Fruit fly (Drosophila melanogaster) whole organism, embryonic: ENCODE data around the gene AlaRS-m.

ENCODE experiments used
- Atf-2 ChIP-seq: fragments of 200-800 bp; sonication (Bioruptor generic); optimal IDR thresholded peaks from 2 replicates; lab custom pipeline; 2016; ENCODE audit warnings: missing biosample characterization, missing genetic modification characterization
- Awh ChIP-seq: fragments of 200-800 bp; sonication (Bioruptor generic); IDR thresholded peaks from 2 replicates; pipeline ENCODE4, ENCODE4 v1.3.6; 2022; ENCODE audit warnings: missing biosample characterization, missing genetic modification characterization
- CG10209 ChIP-seq: fragments of 200-800 bp; sonication (Bioruptor generic); optimal IDR thresholded peaks from 3 replicates; lab custom pipeline; 2017; ENCODE audit warnings: missing biosample characterization, mild to moderate bottlenecking, missing genetic modification characterization, missing genetic modification reagents
- CG10267 ChIP-seq: fragments of 200-800 bp; sonication (Bioruptor generic); optimal IDR thresholded peaks from 2 replicates; lab custom pipeline; 2018; ENCODE audit warnings: missing biosample characterization, mild to moderate bottlenecking, missing genetic modification characterization, moderate library complexity
- CG10959 ChIP-seq: fragments of 200-800 bp; sonication (Bioruptor generic); IDR thresholded peaks from 2 replicates; pipeline ENCODE4 v1.3.6; 2022; ENCODE audit warnings: missing biosample characterization, missing genetic modification characterization
- CG10979 ChIP-seq: fragments of 200-800 bp; sonication (Bioruptor generic); optimal IDR thresholded peaks from 2 replicates; lab custom pipeline; 2018; ENCODE audit warnings: missing biosample characterization, mild to moderate bottlenecking, missing genetic modification characterization, moderate library complexity
- CG11504 ChIP-seq: fragments of 200-800 bp; sonication (Bioruptor generic); optimal IDR thresholded peaks from 3 replicates; lab custom pipeline; 2019; ENCODE audit warnings: missing biosample characterization, mild to moderate bottlenecking, missing genetic modification characterization, moderate library complexity
- CG12236 ChIP-seq: fragments of 200-800 bp; sonication (Bioruptor generic); optimal IDR thresholded peaks from 2 replicates; lab custom pipeline; 2016; ENCODE audit warnings: missing biosample characterization, missing genetic modification characterization
- CG14014 ChIP-seq: fragments of 200-800 bp; sonication (Bioruptor generic); IDR thresholded peaks from 2 replicates; pipeline ENCODE4 v1.3.6; 2022; ENCODE audit warnings: missing biosample characterization, missing genetic modification characterization
- CG30431 ChIP-seq: fragments of 200-800 bp; sonication (Bioruptor generic); optimal IDR thresholded peaks from 2 replicates; lab custom pipeline; 2017; ENCODE audit warnings: missing biosample characterization, missing genetic modification characterization
- CG32767 ChIP-seq: fragments of 200-800 bp; sonication (Bioruptor generic); IDR thresholded peaks from 2 replicates; pipeline ENCODE4 v1.3.6; 2022; ENCODE audit warnings: missing biosample characterization, missing genetic modification characterization
- CG4707 ChIP-seq: fragments of 200-800 bp; sonication (Bioruptor generic); optimal IDR thresholded peaks from 2 replicates; lab custom pipeline; 2018; ENCODE audit warnings: missing biosample characterization, mild to moderate bottlenecking, missing genetic modification characterization, moderate library complexity
- CG6175 ChIP-seq: fragments of 200-800 bp; sonication (Bioruptor generic); IDR thresholded peaks from 3 replicates; pipeline ENCODE4 v1.3.6; 2022; ENCODE audit warnings: missing biosample characterization, missing genetic modification characterization
- CG6254 ChIP-seq: fragments of 200-800 bp; sonication (Bioruptor generic); optimal IDR thresholded peaks from 3 replicates; lab custom pipeline; 2017; ENCODE audit warnings: mild to moderate bottlenecking, missing biosample characterization, missing genetic modification reagents, missing genetic modification characterization
- CG6272 ChIP-seq: fragments of 200-800 bp; sonication (Bioruptor generic); IDR thresholded peaks from 2 replicates; pipeline ENCODE4 v1.3.6; 2022; ENCODE audit warnings: missing biosample characterization, missing genetic modification characterization
- CG6765 ChIP-seq: fragments of 200-800 bp; sonication (Bioruptor generic); optimal IDR thresholded peaks from 3 replicates; lab custom pipeline; 2017; ENCODE audit warnings: missing biosample characterization, mild to moderate bottlenecking, missing genetic modification characterization
- CG6791 ChIP-seq: fragments of 200-800 bp; sonication (Bioruptor generic); IDR thresholded peaks from 3 replicates; pipeline ENCODE4 v1.3.6; 2022; ENCODE audit warnings: missing biosample characterization, missing genetic modification characterization; ENCODE audit not compliant: partially characterized antibody
- CG7786 ChIP-seq: fragments of 200-800 bp; sonication (Bioruptor generic); optimal IDR thresholded peaks from 2 replicates; lab custom pipeline; 2016; ENCODE audit warnings: missing biosample characterization, missing genetic modification characterization
- CG8478 ChIP-seq: fragments of >200 bp; optimal IDR thresholded peaks from 2 replicates; lab custom pipeline; 2018
- CG8944 ChIP-seq: fragments of 200-800 bp; sonication (Bioruptor generic); optimal IDR thresholded peaks from 3 replicates; lab custom pipeline; 2016; ENCODE audit warnings: missing biosample characterization, missing genetic modification characterization
- CHES-1-like ChIP-seq: fragments of 200-800 bp; sonication (Bioruptor generic); optimal IDR thresholded peaks from 2 replicates; lab custom pipeline; 2016; ENCODE audit warnings: missing biosample characterization, missing genetic modification characterization
- CoRest ChIP-seq: fragments of 200-800 bp; sonication (Bioruptor generic); optimal IDR thresholded peaks from 3 replicates; lab custom pipeline; 2018; ENCODE audit warnings: missing biosample characterization, mild to moderate bottlenecking, missing genetic modification characterization, moderate library complexity
- Drgx ChIP-seq: fragments of 200-800 bp; sonication (Bioruptor generic); IDR thresholded peaks from 2 replicates; pipeline ENCODE4 v1.3.6; 2022; ENCODE audit warnings: missing biosample characterization, missing genetic modification characterization
- GATAe ChIP-seq: fragments of 200-800 bp; sonication (Bioruptor generic); conservative IDR thresholded peaks from 2 replicates; pipeline ENCODE4 v1.3.6; 2022; ENCODE audit warnings: missing biosample characterization, missing genetic modification characterization
- Hmx ChIP-seq: fragments of 200-800 bp; sonication (Bioruptor generic); optimal IDR thresholded peaks from 2 replicates; lab custom pipeline; 2016; ENCODE audit warnings: missing biosample characterization, missing genetic modification characterization
- Jarid2 ChIP-seq: fragments of 200-800 bp; sonication (Bioruptor generic); optimal IDR thresholded peaks from 3 replicates; lab custom pipeline; 2017; ENCODE audit warnings: mild to moderate bottlenecking, missing biosample characterization, missing genetic modification reagents, missing genetic modification characterization
- Kr ChIP-seq: fragments of 200-800 bp; sonication (Bioruptor generic); optimal IDR thresholded peaks from 2 replicates; lab custom pipeline; 2017; ENCODE audit warnings: missing biosample characterization, mild to moderate bottlenecking, missing genetic modification characterization
- NfI ChIP-seq: fragments of 200-800 bp; sonication (Bioruptor generic); optimal IDR thresholded peaks from 3 replicates; lab custom pipeline; 2018; ENCODE audit warnings: missing biosample characterization, mild to moderate bottlenecking, missing genetic modification characterization, moderate library complexity
- Oaz ChIP-seq: fragments of 200-800 bp; sonication (Bioruptor generic); IDR thresholded peaks from 2 replicates; pipeline ENCODE4 v1.3.6; 2022; ENCODE audit warnings: missing biosample characterization, missing genetic modification characterization
- PHDP ChIP-seq: fragments of 200-800 bp; sonication (Bioruptor generic); optimal IDR thresholded peaks from 3 replicates; lab custom pipeline; 2018; ENCODE audit warnings: missing biosample characterization, mild to moderate bottlenecking, missing genetic modification characterization, moderate library complexity
- Ptx1 ChIP-seq: fragments of 200-800 bp; sonication (Bioruptor generic); IDR thresholded peaks from 2 replicates; pipeline ENCODE4 v1.3.6; 2022; ENCODE audit warnings: missing biosample characterization, missing genetic modification characterization
- Sry-δ ChIP-seq: fragments of 200-800 bp; sonication (Bioruptor generic); optimal IDR thresholded peaks from 2 replicates; lab custom pipeline; 2016; ENCODE audit warnings: missing biosample characterization, missing genetic modification characterization
- Stat92E ChIP-seq, 3 experiments: fragments of >200 bp in 2 of 3; fragments of 200-800 bp in 1 of 3; sonication (Bioruptor generic) in 1 of 3; optimal IDR thresholded peaks; 2 replicates each; lab custom pipeline; 2017 to 2019; ENCODE audit warnings: missing biosample characterization in 3 of 3, missing genetic modification characterization in 3 of 3, mild to moderate bottlenecking in 1 of 3, moderate library complexity in 1 of 3
- ara ChIP-seq: fragments of 200-800 bp; sonication (Bioruptor generic); IDR thresholded peaks from 2 replicates; pipeline ENCODE4 v1.3.6; 2022; ENCODE audit warnings: missing biosample characterization, missing genetic modification characterization
- az2 ChIP-seq: fragments of 200-800 bp; sonication (Bioruptor generic); optimal IDR thresholded peaks from 3 replicates; lab custom pipeline; 2016; ENCODE audit warnings: missing biosample characterization, missing genetic modification characterization
- caup ChIP-seq: fragments of 200-800 bp; sonication (Bioruptor generic); optimal IDR thresholded peaks from 3 replicates; lab custom pipeline; 2017; ENCODE audit warnings: missing biosample characterization, mild to moderate bottlenecking, missing genetic modification characterization, moderate library complexity; ENCODE audit not compliant: severe bottlenecking
- chinmo ChIP-seq: fragments of 200-800 bp; sonication (Bioruptor generic); IDR thresholded peaks from 4 replicates; pipeline ENCODE4 v1.3.6; 2022; ENCODE audit warnings: missing biosample characterization, missing genetic modification characterization; ENCODE audit not compliant: partially characterized antibody
- crol ChIP-seq: fragments of 200-800 bp; sonication (Bioruptor generic); IDR thresholded peaks from 2 replicates; pipeline ENCODE4 v1.3.6; 2022; ENCODE audit warnings: missing biosample characterization, missing genetic modification characterization
- cwo ChIP-seq: fragments of 200-800 bp; sonication (Bioruptor generic); optimal IDR thresholded peaks from 3 replicates; lab custom pipeline; 2017; ENCODE audit warnings: missing biosample characterization, missing genetic modification characterization, mild to moderate bottlenecking, moderate library complexity, missing genetic modification reagents
- dan ChIP-seq: fragments of 200-800 bp; sonication (Bioruptor generic); IDR thresholded peaks from 2 replicates; pipeline ENCODE4 v1.3.6; 2022; ENCODE audit warnings: missing biosample characterization, missing genetic modification characterization
- disco-r ChIP-seq: fragments of 200-800 bp; sonication (Bioruptor generic); optimal IDR thresholded peaks from 2 replicates; lab custom pipeline; 2016; ENCODE audit warnings: missing biosample characterization, missing genetic modification characterization
- gce ChIP-seq: fragments of 200-800 bp; sonication (Bioruptor generic); IDR thresholded peaks from 3 replicates; pipeline ENCODE4 v1.3.6; 2022; ENCODE audit warnings: missing biosample characterization, missing genetic modification characterization
- gcm ChIP-seq: fragments of 200-800 bp; sonication (Bioruptor generic); optimal IDR thresholded peaks from 2 replicates; lab custom pipeline; 2019; ENCODE audit warnings: missing biosample characterization, mild to moderate bottlenecking, missing genetic modification characterization, moderate library complexity
- gro ChIP-seq: fragments of 200-800 bp; sonication (Bioruptor generic); optimal IDR thresholded peaks from 2 replicates; lab custom pipeline; 2016; ENCODE audit warnings: missing biosample characterization, missing genetic modification characterization
- lola ChIP-seq, 3 experiments: fragments of >200 bp in 2 of 3; fragments of 200-800 bp in 1 of 3; sonication (Bioruptor generic) in 1 of 3; optimal IDR thresholded peaks; 2 replicates each; lab custom pipeline; 2017 to 2019; ENCODE audit warnings: missing biosample characterization in 3 of 3, missing genetic modification characterization in 3 of 3, mild to moderate bottlenecking in 1 of 3, moderate library complexity in 1 of 3
- pzg ChIP-seq: fragments of 200-800 bp; sonication (Bioruptor generic); optimal IDR thresholded peaks from 3 replicates; lab custom pipeline; 2018; ENCODE audit warnings: missing biosample characterization, mild to moderate bottlenecking, missing genetic modification characterization, moderate library complexity
- sna ChIP-seq: fragments of 200-800 bp; sonication (Bioruptor generic); IDR thresholded peaks from 2 replicates; pipeline ENCODE4 v1.3.6; 2022; ENCODE audit warnings: missing biosample characterization, missing genetic modification characterization; ENCODE audit not compliant: partially characterized antibody
- tgo ChIP-seq: fragments of 200-800 bp; sonication (Bioruptor generic); IDR thresholded peaks from 3 replicates; pipeline ENCODE4 v1.3.6; 2022; ENCODE audit warnings: missing biosample characterization, missing genetic modification characterization
- wdn ChIP-seq: fragments of 200-800 bp; sonication (Bioruptor generic); IDR thresholded peaks from 2 replicates; pipeline ENCODE4 v1.3.6; 2022; ENCODE audit warnings: missing biosample characterization, missing genetic modification characterization
- wek ChIP-seq: fragments of 200-800 bp; sonication (Bioruptor generic); optimal IDR thresholded peaks from 3 replicates; lab custom pipeline; 2018; ENCODE audit warnings: missing biosample characterization, mild to moderate bottlenecking, missing genetic modification characterization, moderate library complexity
- zen ChIP-seq: fragments of 200-800 bp; sonication (Bioruptor generic); optimal IDR thresholded peaks from 3 replicates; lab custom pipeline; 2018; ENCODE audit warnings: missing biosample characterization, mild to moderate bottlenecking, missing genetic modification characterization, moderate library complexity

The AlaRS-m gene

DNA sequence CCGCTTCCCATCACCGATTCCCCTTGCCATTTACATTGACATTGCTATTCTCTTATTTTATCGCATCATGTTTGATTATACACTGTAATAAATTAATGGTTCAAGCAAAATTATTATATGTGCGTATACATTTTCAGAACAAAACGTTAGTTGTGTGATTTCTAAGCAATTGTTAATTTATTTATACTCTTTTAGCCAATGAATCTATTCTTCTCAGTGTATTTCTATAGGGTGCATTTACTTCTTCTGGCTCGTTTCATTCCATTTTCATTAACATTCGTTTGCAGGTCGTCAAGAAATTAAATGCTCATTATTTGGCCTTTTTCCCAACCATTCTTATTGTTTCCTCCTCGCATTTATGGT lies 41.7 kb downstream of the AlaRS-m start (continued):
- no peak for TF ChIP-seq CG6175 (GFP tag; lab: Robert Waterston, UW)
- TF ChIP-seq lola (GFP tag; optimal IDR thresholded peaks at IDR 0.05; lab: Kevin White, UChicago), result peak in 1 of 3 experiments; percentile 62
- no peak for TF ChIP-seq gro (GFP tag; lab: Kevin White, UChicago)
- TF ChIP-seq Atf-2 (GFP tag; lab: Kevin White, UChicago), result no peak
- peak; percentile 59 for TF ChIP-seq CG6254 (GFP tag; lab: Kevin White, UChicago)
- no peak for TF ChIP-seq GATAe (GFP tag; lab: Robert Waterston, UW)
- TF ChIP-seq CG10959 (GFP tag; lab: Robert Waterston, UW), result peak; percentile 72
- no peak for TF ChIP-seq Stat92E (GFP tag; optimal IDR thresholded peaks at IDR 0.05; lab: Kevin White, UChicago)
- no peak for TF ChIP-seq sna (GFP tag; lab: Robert Waterston, UW)
- TF ChIP-seq gce (GFP tag; lab: Robert Waterston, UW), result 0 out of 3 replicates have a peak, but pooled peaks have one; percentile 37
- TF ChIP-seq gcm, result no peak
- no peak for TF ChIP-seq pzg (GFP tag; lab: Kevin White, UChicago)
- peak; percentile 63 for TF ChIP-seq NfI
- no peak for TF ChIP-seq cwo (GFP tag; lab: Kevin White, UChicago)
- peak; percentile 67 for TF ChIP-seq tgo (GFP tag; lab: Robert Waterston, UW)
- peak; percentile 21 for TF ChIP-seq CG10267 (tag; lab: Kevin White, UChicago)
- TF ChIP-seq Ptx1 (GFP tag; lab: Robert Waterston, UW), result peak; percentile 77
- no peak for TF ChIP-seq CG6765 (GFP tag; lab: Kevin White, UChicago)
- TF ChIP-seq CG14014 (GFP tag; lab: Robert Waterston, UW), result peak; percentile 71
- TF ChIP-seq crol (GFP tag; lab: Robert Waterston, UW), result no peak
- peak; percentile 69 for TF ChIP-seq CG11504 (tag; lab: Kevin White, UChicago)
- TF ChIP-seq dan (GFP tag; lab: Robert Waterston, UW), result no peak
- TF ChIP-seq disco-r (GFP tag; lab: Kevin White, UChicago), result no peak
- TF ChIP-seq Oaz (GFP tag; lab: Robert Waterston, UW), result no peak
- TF ChIP-seq wek (GFP tag; lab: Kevin White, UChicago), result no peak
- peak; percentile 30 for TF ChIP-seq CG30431 (GFP tag; lab: Kevin White, UChicago)
- peak; percentile 27 for TF ChIP-seq CHES-1-like (GFP tag; lab: Kevin White, UChicago)
- TF ChIP-seq CG32767 (GFP tag; lab: Robert Waterston, UW), result peak; percentile 51; the same call in 1 of the 2 replicates
- TF ChIP-seq Jarid2, result no peak
- TF ChIP-seq Kr (GFP tag; lab: Kevin White, UChicago), result no peak
- peak; percentile 71 for TF ChIP-seq zen (tag; lab: Kevin White, UChicago)
- peak; percentile 73 for TF ChIP-seq PHDP (tag; lab: Kevin White, UChicago)
- TF ChIP-seq Awh (GFP tag; lab: Robert Waterston, UW), result peak; percentile 45; the same call in 1 of the 2 replicates
- TF ChIP-seq chinmo (GFP tag; lab: Robert Waterston, UW), result no peak
- TF ChIP-seq caup (GFP tag; lab: Kevin White, UChicago), result no peak
- TF ChIP-seq ara (GFP tag; lab: Robert Waterston, UW), result peak; percentile 77
- no peak for TF ChIP-seq CG8478 (lab: Kevin White, UChicago)
- no peak for TF ChIP-seq CG4707 (GFP tag; lab: Kevin White, UChicago)
- TF ChIP-seq CoRest (tag; lab: Kevin White, UChicago), result peak; percentile 53
- peak; percentile 42 for TF ChIP-seq az2
- TF ChIP-seq Sry-δ (GFP tag; lab: Kevin White, UChicago), result peak; percentile 16
- peak; percentile 10 for TF ChIP-seq CG8944
- TF ChIP-seq CG7786 (GFP tag; lab: Kevin White, UChicago), result no peak
- peak; percentile 11 for TF ChIP-seq Hmx (GFP tag; lab: Kevin White, UChicago)
- TF ChIP-seq CG6272, result no peak
- TF ChIP-seq CG12236, result peak; percentile 33
- peak; percentile 28 for TF ChIP-seq CG10209 (GFP tag; lab: Kevin White, UChicago)
- no peak for TF ChIP-seq wdn (GFP tag; lab: Robert Waterston, UW)
- TF ChIP-seq Drgx (GFP tag; lab: Robert Waterston, UW), result peak; percentile 45; the same call in 1 of the 2 replicates
- TF ChIP-seq CG10979 (tag; lab: Kevin White, UChicago), result peak; percentile 74
- TF ChIP-seq CG6791, result no peak
